Fruit fly (Drosophila melanogaster) whole organism, embryonic: ENCODE data around the gene Rnp4F.
A peak's percentile ranks its signal among the peaks of the same experiment; 100 is the strongest.

Source experiments
- Ada2b ChIP-seq: fragments of 200-800 bp; sonication (Bioruptor generic); IDR thresholded peaks from 2 replicates; pipeline ENCODE4 v1.3.6; 2022; ENCODE audit warnings: missing biosample characterization, missing genetic modification characterization
- Bdp1 ChIP-seq: fragments of 200-800 bp; sonication (Bioruptor generic); optimal IDR thresholded peaks from 3 replicates; lab custom pipeline; 2016; ENCODE audit warnings: missing biosample characterization, missing genetic modification characterization
- Bgb ChIP-seq: fragments of 200-800 bp; sonication (Bioruptor generic); IDR thresholded peaks from 2 replicates; pipeline ENCODE4 v1.3.6; 2022; ENCODE audit warnings: missing biosample characterization, missing genetic modification characterization; ENCODE audit not compliant: partially characterized antibody
- BtbVII ChIP-seq: fragments of 200-800 bp; sonication (Bioruptor generic); optimal IDR thresholded peaks from 3 replicates; lab custom pipeline; 2017; ENCODE audit warnings: missing biosample characterization, mild to moderate bottlenecking, missing genetic modification characterization
- CG10274 ChIP-seq: fragments of 200-800 bp; sonication (Bioruptor generic); optimal IDR thresholded peaks from 3 replicates; lab custom pipeline; 2017; ENCODE audit warnings: missing biosample characterization, mild to moderate bottlenecking, missing genetic modification characterization
- CG10543 ChIP-seq: fragments of 200-800 bp; sonication (Bioruptor generic); optimal IDR thresholded peaks from 3 replicates; lab custom pipeline; 2017; ENCODE audit warnings: missing biosample characterization, mild to moderate bottlenecking, missing genetic modification characterization, moderate library complexity
- CG11456 ChIP-seq: fragments of 200-800 bp; sonication (Bioruptor generic); IDR thresholded peaks from 3 replicates; pipeline ENCODE4 v1.3.6; 2022; ENCODE audit warnings: missing biosample characterization, missing genetic modification characterization
- CG1233 ChIP-seq: fragments of 200-800 bp; sonication (Bioruptor generic); optimal IDR thresholded peaks from 4 replicates; lab custom pipeline; 2018; ENCODE audit warnings: missing biosample characterization, mild to moderate bottlenecking, missing genetic modification characterization
- CG14667 ChIP-seq: fragments of 200-800 bp; sonication (Bioruptor generic); IDR thresholded peaks from 2 replicates; pipeline ENCODE4 v1.3.6; 2022; ENCODE audit warnings: missing biosample characterization, missing genetic modification characterization
- CG15011 ChIP-seq: fragments of 200-800 bp; sonication (Bioruptor generic); optimal IDR thresholded peaks from 3 replicates; lab custom pipeline; 2018; ENCODE audit warnings: missing biosample characterization, mild to moderate bottlenecking, missing genetic modification characterization
- CG2202 ChIP-seq: fragments of 200-800 bp; sonication (Bioruptor generic); optimal IDR thresholded peaks from 2 replicates; lab custom pipeline; 2018; ENCODE audit warnings: missing biosample characterization, mild to moderate bottlenecking, missing genetic modification characterization
- CG30431 ChIP-seq: fragments of 200-800 bp; sonication (Bioruptor generic); optimal IDR thresholded peaks from 2 replicates; lab custom pipeline; 2017; ENCODE audit warnings: missing biosample characterization, missing genetic modification characterization
- CG32772 ChIP-seq: fragments of 200-800 bp; sonication (Bioruptor generic); IDR thresholded peaks from 2 replicates; pipeline ENCODE4 v1.3.6; 2022; ENCODE audit warnings: missing biosample characterization, missing genetic modification characterization
- CG3281 ChIP-seq: fragments of 200-800 bp; sonication (Bioruptor generic); optimal IDR thresholded peaks from 3 replicates; lab custom pipeline; 2017; ENCODE audit warnings: missing biosample characterization, mild to moderate bottlenecking, missing genetic modification characterization
- CG34422 ChIP-seq: fragments of 200-800 bp; sonication (Bioruptor generic); IDR thresholded peaks from 3 replicates; pipeline ENCODE4 v1.3.6; 2022; ENCODE audit warnings: missing biosample characterization, missing genetic modification characterization
- CG4404 ChIP-seq: fragments of 200-800 bp; sonication (Bioruptor generic); IDR thresholded peaks from 2 replicates; pipeline ENCODE4 v1.3.6; 2022; ENCODE audit warnings: missing biosample characterization, missing genetic modification characterization
- CG4820 ChIP-seq: fragments of 200-800 bp; sonication (Bioruptor generic); optimal IDR thresholded peaks from 3 replicates; lab custom pipeline; 2016; ENCODE audit warnings: missing biosample characterization, missing genetic modification characterization
- CG6175 ChIP-seq: fragments of 200-800 bp; sonication (Bioruptor generic); IDR thresholded peaks from 3 replicates; pipeline ENCODE4 v1.3.6; 2022; ENCODE audit warnings: missing biosample characterization, missing genetic modification characterization
- CG7786 ChIP-seq: fragments of 200-800 bp; sonication (Bioruptor generic); optimal IDR thresholded peaks from 2 replicates; lab custom pipeline; 2016; ENCODE audit warnings: missing biosample characterization, missing genetic modification characterization
- CTCF ChIP-seq: fragments of 200-800 bp; sonication (Bioruptor generic); optimal IDR thresholded peaks from 2 replicates; lab custom pipeline; 2017; ENCODE audit warnings: missing biosample characterization, mild to moderate bottlenecking, missing genetic modification characterization, moderate library complexity
- Dad ChIP-seq: fragments of 200-800 bp; sonication (Bioruptor generic); optimal IDR thresholded peaks from 3 replicates; lab custom pipeline; 2016; ENCODE audit warnings: missing biosample characterization, missing genetic modification characterization
- Dp ChIP-seq: fragments of 200-800 bp; sonication (Bioruptor generic); optimal IDR thresholded peaks from 2 replicates; lab custom pipeline; 2018; ENCODE audit warnings: missing biosample characterization, mild to moderate bottlenecking, missing genetic modification characterization, moderate library complexity
- Fer1 ChIP-seq: fragments of 200-800 bp; sonication (Bioruptor generic); optimal IDR thresholded peaks from 2 replicates; lab custom pipeline; 2017; ENCODE audit warnings: missing biosample characterization, mild to moderate bottlenecking, missing genetic modification characterization
- Gug ChIP-seq: fragments of 200-800 bp; sonication (Bioruptor generic); IDR thresholded peaks from 4 replicates; pipeline ENCODE4 v1.3.6; 2022; ENCODE audit warnings: missing biosample characterization, missing genetic modification characterization
- HHEX ChIP-seq: fragments of 200-800 bp; sonication (Bioruptor generic); optimal IDR thresholded peaks from 3 replicates; lab custom pipeline; 2017; ENCODE audit warnings: missing biosample characterization, mild to moderate bottlenecking, missing genetic modification characterization, missing genetic modification reagents
- Hey ChIP-seq: fragments of 200-800 bp; sonication (Bioruptor generic); optimal IDR thresholded peaks from 3 replicates; lab custom pipeline; 2018; ENCODE audit warnings: missing biosample characterization, mild to moderate bottlenecking, missing genetic modification characterization
- Hmx ChIP-seq: fragments of 200-800 bp; sonication (Bioruptor generic); optimal IDR thresholded peaks from 2 replicates; lab custom pipeline; 2016; ENCODE audit warnings: missing biosample characterization, missing genetic modification characterization
- MESR4 ChIP-seq: fragments of 200-800 bp; sonication (Bioruptor generic); optimal IDR thresholded peaks from 2 replicates; lab custom pipeline; 2018; ENCODE audit warnings: missing biosample characterization, mild to moderate bottlenecking, missing genetic modification characterization, moderate library complexity
- Spps ChIP-seq: fragments of 200-800 bp; sonication (Bioruptor generic); optimal IDR thresholded peaks from 2 replicates; lab custom pipeline; 2018; ENCODE audit warnings: missing biosample characterization, mild to moderate bottlenecking, missing genetic modification characterization
- Trl ChIP-seq, 3 experiments: fragments of >200 bp in 2 of 3; fragments of 200-800 bp in 1 of 3; sonication (Bioruptor generic) in 1 of 3; optimal IDR thresholded peaks; 2 replicates in 1 of 3; 3 replicates in 2 of 3; lab custom pipeline; 2016 to 2017; ENCODE audit warnings: missing biosample characterization in 1 of 3, missing genetic modification characterization in 1 of 3
- Vsx1 ChIP-seq: fragments of 200-800 bp; sonication (Bioruptor generic); optimal IDR thresholded peaks from 2 replicates; lab custom pipeline; 2017; ENCODE audit warnings: missing biosample characterization, mild to moderate bottlenecking, missing genetic modification characterization, missing genetic modification reagents
- cg ChIP-seq: fragments of 200-800 bp; sonication (Bioruptor generic); optimal IDR thresholded peaks from 3 replicates; lab custom pipeline; 2019; ENCODE audit warnings: missing biosample characterization, mild to moderate bottlenecking, missing genetic modification characterization, moderate library complexity
- chn ChIP-seq: fragments of 200-800 bp; sonication (Bioruptor generic); optimal IDR thresholded peaks from 2 replicates; lab custom pipeline; 2016; ENCODE audit warnings: missing biosample characterization, missing genetic modification characterization
- ci ChIP-seq: fragments of 200-800 bp; sonication (Bioruptor generic); IDR thresholded peaks from 3 replicates; pipeline ENCODE4 v1.3.6; 2022; ENCODE audit warnings: missing biosample characterization, missing genetic modification characterization
- da ChIP-seq: fragments of 200-800 bp; sonication (Bioruptor generic); optimal IDR thresholded peaks from 2 replicates; lab custom pipeline; 2016; ENCODE audit warnings: missing biosample characterization, missing genetic modification characterization
- dimm ChIP-seq: fragments of 200-800 bp; sonication (Bioruptor generic); IDR thresholded peaks from 2 replicates; pipeline ENCODE4 v1.3.6; 2022; ENCODE audit warnings: missing biosample characterization, missing genetic modification characterization
- ems ChIP-seq: fragments of 200-800 bp; sonication (Bioruptor generic); optimal IDR thresholded peaks from 3 replicates; lab custom pipeline; 2016; ENCODE audit warnings: missing biosample characterization, missing genetic modification characterization
- ewg ChIP-seq: fragments of 200-800 bp; sonication (Bioruptor generic); optimal IDR thresholded peaks from 3 replicates; lab custom pipeline; 2017; ENCODE audit warnings: mild to moderate bottlenecking, missing biosample characterization, missing genetic modification reagents, missing genetic modification characterization
- exex ChIP-seq: fragments of 200-800 bp; sonication (Bioruptor generic); optimal IDR thresholded peaks from 4 replicates; lab custom pipeline; 2018; ENCODE audit warnings: missing biosample characterization, mild to moderate bottlenecking, missing genetic modification characterization, moderate library complexity
- gem ChIP-seq: fragments of 200-800 bp; sonication (Bioruptor generic); optimal IDR thresholded peaks from 2 replicates; lab custom pipeline; 2019; ENCODE audit warnings: missing biosample characterization, mild to moderate bottlenecking, missing genetic modification characterization, moderate library complexity
- ham ChIP-seq: fragments of 200-800 bp; sonication (Bioruptor generic); IDR thresholded peaks from 2 replicates; pipeline ENCODE4 v1.3.6; 2022; ENCODE audit warnings: missing biosample characterization, missing genetic modification characterization
- mam ChIP-seq: fragments of 200-800 bp; sonication (Bioruptor generic); optimal IDR thresholded peaks from 3 replicates; lab custom pipeline; 2016; ENCODE audit warnings: missing biosample characterization, missing genetic modification characterization
- nau ChIP-seq: fragments of 200-800 bp; sonication (Bioruptor generic); optimal IDR thresholded peaks from 3 replicates; lab custom pipeline; 2017; ENCODE audit warnings: missing biosample characterization, mild to moderate bottlenecking, missing genetic modification characterization, missing genetic modification reagents
- nom ChIP-seq: fragments of 200-800 bp; sonication (Bioruptor generic); optimal IDR thresholded peaks from 2 replicates; lab custom pipeline; 2017; ENCODE audit warnings: missing biosample characterization, missing genetic modification characterization, mild to moderate bottlenecking, moderate library complexity, missing genetic modification reagents
- odd ChIP-seq: fragments of 200-800 bp; sonication (Bioruptor generic); optimal IDR thresholded peaks from 2 replicates; lab custom pipeline; 2017; ENCODE audit warnings: missing biosample characterization, mild to moderate bottlenecking, missing genetic modification characterization
- row ChIP-seq: fragments of 200-800 bp; sonication (Bioruptor generic); IDR thresholded peaks from 3 replicates; pipeline ENCODE4 v1.3.6; 2022; ENCODE audit warnings: missing biosample characterization, missing genetic modification characterization
- sd ChIP-seq: fragments of 200-800 bp; sonication (Bioruptor generic); optimal IDR thresholded peaks from 3 replicates; lab custom pipeline; 2018; ENCODE audit warnings: missing biosample characterization, mild to moderate bottlenecking, missing genetic modification characterization, moderate library complexity
- sens ChIP-seq: fragments of 200-800 bp; sonication (Bioruptor generic); peaks from one replicate; lab custom pipeline; 2016; ENCODE audit warnings: missing biosample characterization, missing genetic modification characterization
- tgo ChIP-seq: fragments of 200-800 bp; sonication (Bioruptor generic); IDR thresholded peaks from 3 replicates; pipeline ENCODE4 v1.3.6; 2022; ENCODE audit warnings: missing biosample characterization, missing genetic modification characterization
- tna ChIP-seq: fragments of 200-800 bp; sonication (Bioruptor generic); IDR thresholded peaks from 2 replicates; pipeline ENCODE4 v1.3.6; 2022; ENCODE audit warnings: missing biosample characterization, missing genetic modification characterization; ENCODE audit not compliant: partially characterized antibody
- unc-4 ChIP-seq: fragments of 200-800 bp; sonication (Bioruptor generic); IDR thresholded peaks from 2 replicates; pipeline ENCODE4 v1.3.6; 2022; ENCODE audit warnings: missing biosample characterization, missing genetic modification characterization; ENCODE audit not compliant: partially characterized antibody
- zfh1 ChIP-seq: fragments of 200-800 bp; sonication (Bioruptor generic); IDR thresholded peaks from 3 replicates; pipeline ENCODE4 v1.3.6; 2022; ENCODE audit warnings: missing biosample characterization, missing genetic modification characterization

The Rnp4F gene

DNA sequence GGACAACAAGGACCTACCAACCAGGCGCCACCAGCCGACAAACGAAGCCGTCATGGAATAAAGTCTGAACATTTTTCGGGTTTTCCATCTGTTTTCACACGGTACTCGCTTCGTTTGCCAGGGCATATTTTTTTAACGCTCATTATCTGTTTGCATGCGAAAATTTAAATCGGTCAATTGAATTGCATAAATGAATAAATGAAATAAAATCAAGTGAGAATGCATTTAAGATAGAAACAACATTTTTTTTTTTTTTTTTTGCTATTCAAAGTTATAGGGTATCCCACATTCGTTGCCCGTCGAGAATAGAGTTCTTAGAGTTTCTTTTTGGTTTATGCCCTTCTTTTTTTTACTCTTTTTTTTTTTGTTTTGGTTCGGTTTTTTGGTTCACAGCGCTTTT is 36.7 kb downstream of the Rnp4F start (continued):
- TF ChIP-seq Dp (GFP tag; lab: Kevin White, UChicago), result no peak
- TF ChIP-seq CG32772 (GFP tag; lab: Robert Waterston, UW), result 0 out of 2 replicates have a peak, but pooled peaks have one; percentile 20
- no peak for TF ChIP-seq tna (GFP tag; lab: Robert Waterston, UW)
- TF ChIP-seq Vsx1, result no peak
- peak; percentile 3 for TF ChIP-seq CG30431 (GFP tag; lab: Kevin White, UChicago)
- TF ChIP-seq CG2202 (tag; lab: Kevin White, UChicago), result no peak
- peak; percentile 70 for TF ChIP-seq Ada2b (GFP tag; lab: Robert Waterston, UW)
- TF ChIP-seq CG11456 (GFP tag; lab: Robert Waterston, UW), result no peak
- TF ChIP-seq da, result no peak
- no peak for TF ChIP-seq cg (GFP tag; lab: Kevin White, UChicago)
- TF ChIP-seq gem (tag; lab: Kevin White, UChicago), result peak; percentile 62
- TF ChIP-seq Hmx (GFP tag; lab: Kevin White, UChicago), result no peak
- peak; percentile 0 for TF ChIP-seq ems
- no peak for TF ChIP-seq Spps
- TF ChIP-seq odd (GFP tag; lab: Kevin White, UChicago), result no peak
- TF ChIP-seq chn (GFP tag; lab: Kevin White, UChicago), result no peak
- peak; percentile 45 for TF ChIP-seq CG7786 (GFP tag; lab: Kevin White, UChicago)
- no peak for TF ChIP-seq nom
- peak; percentile 48 for TF ChIP-seq CG4820
- TF ChIP-seq ham (GFP tag; lab: Robert Waterston, UW), result no peak
- peak; percentile 17 for TF ChIP-seq BtbVII (GFP tag; lab: Kevin White, UChicago)
- no peak for TF ChIP-seq nau (GFP tag; lab: Kevin White, UChicago)
- no peak for TF ChIP-seq sd
- TF ChIP-seq CG10274 (GFP tag; lab: Kevin White, UChicago), result no peak
- peak; percentile 38; the same call in 2 of the 3 replicates for TF ChIP-seq tgo (GFP tag; lab: Robert Waterston, UW)
- TF ChIP-seq CG10543 (GFP tag; lab: Kevin White, UChicago), result no peak
- TF ChIP-seq CG34422 (GFP tag; lab: Robert Waterston, UW), result no peak; the same call in 2 of the 3 replicates
- peak; percentile 34 for TF ChIP-seq HHEX (GFP tag; lab: Kevin White, UChicago)
- no peak for TF ChIP-seq MESR4
- TF ChIP-seq CG6175 (GFP tag; lab: Robert Waterston, UW), result no peak
- no peak for TF ChIP-seq zfh1 (GFP tag; lab: Robert Waterston, UW)
- peak; percentile 78 for TF ChIP-seq row
- no peak for TF ChIP-seq Bdp1
- no peak for TF ChIP-seq ewg (GFP tag; lab: Kevin White, UChicago)
- peak; percentile 68 for TF ChIP-seq Fer1 (GFP tag; lab: Kevin White, UChicago)
- TF ChIP-seq CG4404, result peak; percentile 35; the same call in 1 of the 2 replicates
- TF ChIP-seq CG15011 (GFP tag; lab: Kevin White, UChicago), result peak; percentile 29
- peak; percentile 80 for TF ChIP-seq sens (GFP tag; lab: Kevin White, UChicago)
- TF ChIP-seq Trl (optimal IDR thresholded peaks at IDR 0.05; lab: Kevin White, UChicago), result no peak
- TF ChIP-seq Trl (GFP tag; optimal IDR thresholded peaks at IDR 0.05; lab: Kevin White, UChicago), result peak; percentile 18
- TF ChIP-seq Dad (GFP tag; lab: Kevin White, UChicago), result no peak
- TF ChIP-seq Hey (tag; lab: Kevin White, UChicago), result no peak
- 0 out of 2 replicates have a peak, but pooled peaks have one; percentile 16 for TF ChIP-seq CG14667 (GFP tag; lab: Robert Waterston, UW)
- TF ChIP-seq CG3281 (GFP tag; lab: Kevin White, UChicago), result peak; percentile 33
- TF ChIP-seq mam (GFP tag; lab: Kevin White, UChicago), result peak; percentile 44
- TF ChIP-seq CG1233 (GFP tag; lab: Kevin White, UChicago), result peak; percentile 41
- no peak for TF ChIP-seq CTCF (GFP tag; lab: Kevin White, UChicago)
- TF ChIP-seq exex (tag; lab: Kevin White, UChicago), result peak; percentile 0
- TF ChIP-seq Gug (GFP tag; lab: Robert Waterston, UW), result no peak
- TF ChIP-seq ci, result no peak
- TF ChIP-seq unc-4, result no peak
- TF ChIP-seq Bgb (GFP tag; lab: Robert Waterston, UW), result no peak
- no peak for TF ChIP-seq dimm (GFP tag; lab: Robert Waterston, UW)
